Fruit fly (Drosophila melanogaster) whole organism, wandering third instar larva: ENCODE data around the gene CG9733.

ENCODE experiments used
- Dfd ChIP-seq: fragments of >200 bp; optimal IDR thresholded peaks from 2 replicates; lab custom pipeline; 2017; ENCODE audit warnings: missing biosample characterization, missing genetic modification characterization
- HLH106 ChIP-seq: fragments of 200-800 bp; optimal IDR thresholded peaks from 3 replicates; lab custom pipeline; 2019; ENCODE audit warnings: missing biosample characterization, mild to moderate bottlenecking, missing genetic modification characterization, moderate library complexity
- N ChIP-seq: fragments of >200 bp; optimal IDR thresholded peaks from 2 replicates; lab custom pipeline; 2018; ENCODE audit warnings: missing biosample characterization, missing external identifiers, missing genetic modification characterization
- OdsH ChIP-seq: fragments of 200-800 bp; sonication (Bioruptor generic); optimal IDR thresholded peaks from 2 replicates; lab custom pipeline; 2016; ENCODE audit warnings: missing biosample characterization, mild to moderate bottlenecking, missing genetic modification characterization
- br ChIP-seq: fragments of 200-800 bp; sonication (Bioruptor generic); optimal IDR thresholded peaks from 2 replicates; lab custom pipeline; 2016; ENCODE audit warnings: missing biosample characterization, missing genetic modification characterization
- lola ChIP-seq: fragments of >200 bp; optimal IDR thresholded peaks from 2 replicates; lab custom pipeline; 2017; ENCODE audit warnings: missing biosample characterization, missing genetic modification characterization
- pan ChIP-seq: fragments of >200 bp; optimal IDR thresholded peaks from 2 replicates; lab custom pipeline; 2017

dm6 chr3R:30237634-30238033, 8.9 kb downstream of the CG9733 start, which contains the start of gene CG43448:
- TF ChIP-seq pan (lab: Kevin White, UChicago) = no peak
- no peak for TF ChIP-seq br (GFP tag; lab: Kevin White, UChicago)
- TF ChIP-seq HLH106 = no peak
- no peak for TF ChIP-seq Dfd (GFP tag; lab: Kevin White, UChicago)
- no peak for TF ChIP-seq OdsH (GFP tag; lab: Kevin White, UChicago)
- no peak for TF ChIP-seq lola (GFP tag; lab: Kevin White, UChicago)
- no peak for TF ChIP-seq N (GFP tag; lab: Kevin White, UChicago)
